Fruit fly (Drosophila melanogaster): ENCODE measurements around the gene Cyp4d14.

dm6 chrX:2198272-2198571 is 23.1 kb upstream of the Cyp4d14 start:
- no peak for TF ChIP-seq CG15710 (tag; optimal IDR thresholded peaks at IDR 0.05)
- no peak for TF ChIP-seq CG4496 (GFP tag; IDR thresholded peaks at IDR 0.05)
- TF ChIP-seq CG8301 (tag; optimal IDR thresholded peaks at IDR 0.05): no peak
- no peak for TF ChIP-seq D1 (tag; optimal IDR thresholded peaks at IDR 0.05)
- TF ChIP-seq Snoo (tag; optimal IDR thresholded peaks at IDR 0.05): no peak
- no peak for TF ChIP-seq fd96Ca (GFP tag; IDR thresholded peaks at IDR 0.05)
- no peak for TF ChIP-seq CG10348 (GFP tag; IDR thresholded peaks at IDR 0.05)

Measured in whole organism, pupa.